Fruit fly (Drosophila melanogaster) whole organism, prepupa: ENCODE data around the gene RabX6.

Experiments
- CG10631 ChIP-seq: fragments of 200-800 bp; sonication (Bioruptor generic); optimal IDR thresholded peaks from 2 replicates; lab custom pipeline; 2016; ENCODE audit warnings: missing biosample characterization, missing genetic modification characterization
- CG11294 ChIP-seq: fragments of 200-800 bp; sonication (Bioruptor generic); IDR thresholded peaks from 2 replicates; pipeline ENCODE4 v1.3.6; 2022; ENCODE audit warnings: missing biosample characterization, missing genetic modification characterization
- CG11762 ChIP-seq: fragments of 200-800 bp; sonication (Bioruptor generic); optimal IDR thresholded peaks from 3 replicates; lab custom pipeline; 2016; ENCODE audit warnings: missing biosample characterization, missing genetic modification characterization; ENCODE audit not compliant: insufficient read depth
- CG11902 ChIP-seq: fragments of 200-800 bp; sonication (Bioruptor generic); optimal IDR thresholded peaks from 3 replicates; lab custom pipeline; 2016; ENCODE audit warnings: missing biosample characterization, missing genetic modification characterization
- CG15336 ChIP-seq: fragments of 200-800 bp; sonication (Bioruptor generic); IDR thresholded peaks from 2 replicates; pipeline ENCODE4 v1.3.6; 2022; ENCODE audit warnings: missing biosample characterization, missing genetic modification characterization
- CG1621 ChIP-seq: fragments of 200-800 bp; sonication (Bioruptor generic); optimal IDR thresholded peaks from 3 replicates; lab custom pipeline; 2018; ENCODE audit warnings: missing biosample characterization, mild to moderate bottlenecking, missing genetic modification characterization
- CG16779 ChIP-seq: fragments of 200-800 bp; sonication (Bioruptor generic); optimal IDR thresholded peaks from 3 replicates; lab custom pipeline; 2017; ENCODE audit warnings: missing biosample characterization, mild to moderate bottlenecking, missing genetic modification characterization
- CG3032 ChIP-seq: fragments of 200-800 bp; optimal IDR thresholded peaks from 2 replicates; lab custom pipeline; 2019; ENCODE audit warnings: missing biosample characterization, mild to moderate bottlenecking, missing genetic modification characterization, moderate library complexity
- CG32006 ChIP-seq: fragments of 200-800 bp; sonication (Bioruptor generic); optimal IDR thresholded peaks from 3 replicates; lab custom pipeline; 2017; ENCODE audit warnings: missing biosample characterization, mild to moderate bottlenecking, missing genetic modification characterization
- CG34406 ChIP-seq: fragments of 200-800 bp; sonication (Bioruptor generic); optimal IDR thresholded peaks from 3 replicates; lab custom pipeline; 2016; ENCODE audit warnings: missing biosample characterization, missing genetic modification characterization
- CG3919 ChIP-seq: fragments of 200-800 bp; sonication (Bioruptor generic); optimal IDR thresholded peaks from 3 replicates; lab custom pipeline; 2016; ENCODE audit warnings: missing biosample characterization, missing genetic modification characterization
- CG4318 ChIP-seq: fragments of 200-800 bp; sonication (Bioruptor generic); optimal IDR thresholded peaks from 3 replicates; lab custom pipeline; 2017; ENCODE audit warnings: missing biosample characterization, mild to moderate bottlenecking, missing genetic modification characterization
- CG6163 ChIP-seq: fragments of 200-800 bp; sonication (Bioruptor generic); IDR thresholded peaks from 3 replicates; pipeline ENCODE4 v1.3.6; 2022; ENCODE audit warnings: missing biosample characterization, missing genetic modification characterization
- CG6276 ChIP-seq: fragments of 200-800 bp; sonication (Bioruptor generic); optimal IDR thresholded peaks from 2 replicates; lab custom pipeline; 2017; ENCODE audit warnings: missing biosample characterization, mild to moderate bottlenecking, missing genetic modification characterization
- CG6808 ChIP-seq: fragments of 200-800 bp; sonication (Bioruptor generic); optimal IDR thresholded peaks from 3 replicates; lab custom pipeline; 2017; ENCODE audit warnings: missing biosample characterization, missing genetic modification characterization, mild to moderate bottlenecking, moderate library complexity, missing genetic modification reagents
- CG7368 ChIP-seq: fragments of 200-800 bp; sonication (Bioruptor generic); optimal IDR thresholded peaks from 3 replicates; lab custom pipeline; 2016; ENCODE audit warnings: missing biosample characterization, missing genetic modification characterization
- CG8119 ChIP-seq: fragments of 200-800 bp; sonication (Bioruptor generic); IDR thresholded peaks from 3 replicates; pipeline ENCODE4 v1.3.6; 2022; ENCODE audit warnings: missing biosample characterization, missing genetic modification characterization
- CG8319 ChIP-seq: fragments of 200-800 bp; sonication (Bioruptor generic); optimal IDR thresholded peaks from 3 replicates; lab custom pipeline; 2016; ENCODE audit warnings: missing biosample characterization, missing genetic modification characterization
- CG8632 ChIP-seq: fragments of 200-800 bp; sonication (Bioruptor generic); optimal IDR thresholded peaks from 3 replicates; lab custom pipeline; 2016; ENCODE audit warnings: missing biosample characterization, missing genetic modification characterization
- Eip75B ChIP-seq: fragments of 200-800 bp; sonication (Bioruptor generic); optimal IDR thresholded peaks from 3 replicates; lab custom pipeline; 2016; ENCODE audit warnings: missing biosample characterization, missing genetic modification characterization
- Eip78C ChIP-seq: fragments of 200-800 bp; sonication (Bioruptor generic); peaks from one replicate; lab custom pipeline; 2016; ENCODE audit warnings: missing biosample characterization, missing genetic modification characterization
- Eip93F ChIP-seq: fragments of 200-800 bp; sonication (Bioruptor generic); optimal IDR thresholded peaks from 2 replicates; lab custom pipeline; 2016; ENCODE audit warnings: missing biosample characterization, mild to moderate bottlenecking, missing genetic modification characterization
- Ets21C ChIP-seq: fragments of 200-800 bp; sonication (Bioruptor generic); optimal IDR thresholded peaks from 3 replicates; lab custom pipeline; 2016; ENCODE audit warnings: missing biosample characterization, missing genetic modification characterization
- Ets96B ChIP-seq: fragments of 200-800 bp; optimal IDR thresholded peaks from 2 replicates; lab custom pipeline; 2019; ENCODE audit warnings: missing biosample characterization, mild to moderate bottlenecking, missing genetic modification characterization, moderate library complexity
- Gug ChIP-seq: fragments of 200-800 bp; sonication (Bioruptor generic); IDR thresholded peaks from 2 replicates; pipeline ENCODE4 v1.3.6; 2022; ENCODE audit warnings: missing biosample characterization, missing genetic modification characterization
- Hr38 ChIP-seq: sonication (Bioruptor generic); optimal IDR thresholded peaks from 2 replicates; lab custom pipeline; 2016; ENCODE audit warnings: missing biosample characterization, missing genetic modification characterization
- Hr39 ChIP-seq: fragments of 200-800 bp; sonication (Bioruptor generic); optimal IDR thresholded peaks from 2 replicates; lab custom pipeline; 2016; ENCODE audit warnings: missing biosample characterization, missing genetic modification characterization
- Hr4 ChIP-seq: fragments of 200-800 bp; sonication (Bioruptor generic); optimal IDR thresholded peaks from 3 replicates; lab custom pipeline; 2016; ENCODE audit warnings: missing biosample characterization, missing genetic modification characterization
- Met ChIP-seq: fragments of 200-800 bp; sonication (Bioruptor generic); optimal IDR thresholded peaks from 3 replicates; lab custom pipeline; 2016; ENCODE audit warnings: missing biosample characterization, missing genetic modification characterization
- OdsH ChIP-seq: fragments of 200-800 bp; sonication (Bioruptor generic); optimal IDR thresholded peaks from 3 replicates; lab custom pipeline; 2016; ENCODE audit warnings: missing biosample characterization, missing genetic modification characterization
- Smox ChIP-seq: fragments of 200-800 bp; sonication (Bioruptor generic); optimal IDR thresholded peaks from 3 replicates; lab custom pipeline; 2016; ENCODE audit warnings: missing biosample characterization, missing genetic modification characterization
- Sox102F ChIP-seq: fragments of 200-800 bp; sonication (Bioruptor generic); optimal IDR thresholded peaks from 2 replicates; lab custom pipeline; 2016; ENCODE audit warnings: missing biosample characterization, mild to moderate bottlenecking, missing genetic modification characterization
- Sox14 ChIP-seq: fragments of 200-800 bp; sonication (Bioruptor generic); optimal IDR thresholded peaks from 3 replicates; lab custom pipeline; 2016; ENCODE audit warnings: missing biosample characterization, missing genetic modification characterization
- Sox15 ChIP-seq: fragments of 200-800 bp; sonication (Bioruptor generic); optimal IDR thresholded peaks from 3 replicates; lab custom pipeline; 2016; ENCODE audit warnings: missing biosample characterization, missing genetic modification characterization
- achi ChIP-seq: fragments of 200-800 bp; sonication (Bioruptor generic); optimal IDR thresholded peaks from 3 replicates; lab custom pipeline; 2016; ENCODE audit warnings: missing biosample characterization, missing genetic modification characterization
- acj6 ChIP-seq: fragments of 200-800 bp; sonication (Bioruptor generic); optimal IDR thresholded peaks from 3 replicates; lab custom pipeline; 2016; ENCODE audit warnings: missing biosample characterization, missing genetic modification characterization
- cyc ChIP-seq: fragments of 200-800 bp; sonication (Bioruptor generic); optimal IDR thresholded peaks from 3 replicates; lab custom pipeline; 2016; ENCODE audit warnings: missing biosample characterization, missing genetic modification characterization
- eg ChIP-seq: fragments of 200-800 bp; sonication (Bioruptor generic); IDR thresholded peaks from 3 replicates; pipeline ENCODE4 v1.3.6; 2022; ENCODE audit warnings: missing biosample characterization, missing genetic modification characterization
- fd59A ChIP-seq: fragments of 200-800 bp; sonication (Bioruptor generic); optimal IDR thresholded peaks from 2 replicates; lab custom pipeline; 2017; ENCODE audit warnings: missing biosample characterization, mild to moderate bottlenecking, missing genetic modification characterization, missing genetic modification reagents
- fd85E ChIP-seq: fragments of 200-800 bp; sonication (Bioruptor generic); optimal IDR thresholded peaks from 3 replicates; lab custom pipeline; 2016; ENCODE audit warnings: missing biosample characterization, missing genetic modification characterization
- fkh ChIP-seq: fragments of 200-800 bp; sonication (Bioruptor generic); optimal IDR thresholded peaks from 3 replicates; lab custom pipeline; 2017; ENCODE audit warnings: missing biosample characterization, mild to moderate bottlenecking, missing genetic modification characterization, moderate library complexity
- lz ChIP-seq: fragments of 200-800 bp; sonication (Bioruptor generic); optimal IDR thresholded peaks from 3 replicates; lab custom pipeline; 2016; ENCODE audit warnings: missing biosample characterization, missing genetic modification characterization
- pdm3 ChIP-seq: fragments of 200-800 bp; sonication (Bioruptor generic); optimal IDR thresholded peaks from 3 replicates; lab custom pipeline; 2016; ENCODE audit warnings: missing biosample characterization, missing genetic modification characterization
- spab ChIP-seq: fragments of 200-800 bp; sonication (Bioruptor generic); optimal IDR thresholded peaks from 2 replicates; lab custom pipeline; 2017; ENCODE audit warnings: missing biosample characterization, mild to moderate bottlenecking, missing genetic modification characterization, missing genetic modification reagents
- ss ChIP-seq, 2 experiments: fragments of 200-800 bp; sonication (Bioruptor generic); optimal IDR thresholded peaks; 2 replicates in 1 of 2; 3 replicates in 1 of 2; lab custom pipeline; 2017 to 2018; ENCODE audit warnings: mild to moderate bottlenecking in 2 of 2, missing biosample characterization in 2 of 2, missing genetic modification characterization in 2 of 2, moderate library complexity in 1 of 2
- vri ChIP-seq: fragments of 200-800 bp; sonication (Bioruptor generic); optimal IDR thresholded peaks from 3 replicates; lab custom pipeline; 2016; ENCODE audit warnings: missing biosample characterization, mild to moderate bottlenecking, missing genetic modification characterization

The RabX6 gene

dm6 chr3L:699368-700150 lies 9.2 kb downstream of the RabX6 start (continued):
- TF ChIP-seq spab (GFP tag; lab: Kevin White, UChicago) (peak; percentile 68), CG7368 (GFP tag; lab: Kevin White, UChicago) (no peak), fd85E (GFP tag; lab: Kevin White, UChicago) (no peak), CG11902 (GFP tag; lab: Kevin White, UChicago) (no peak), Eip75B (GFP tag; lab: Kevin White, UChicago) (peak; percentile 66), fd59A (GFP tag; lab: Kevin White, UChicago) (peak; percentile 41), CG16779 (tag; lab: Kevin White, UChicago) (no peak), Sox15 (GFP tag; lab: Kevin White, UChicago) (no peak), CG11762 (GFP tag; lab: Kevin White, UChicago) (no peak), Smox (GFP tag; lab: Kevin White, UChicago) (peak; percentile 47), CG4318 (GFP tag; lab: Kevin White, UChicago) (peak; percentile 47), lz (GFP tag; lab: Kevin White, UChicago) (peak; percentile 49), CG6276 (peak; percentile 10), Met (GFP tag; lab: Kevin White, UChicago) (peak; percentile 54), Hr4 (GFP tag; lab: Kevin White, UChicago) (peak; percentile 43), pdm3 (GFP tag; lab: Kevin White, UChicago) (peak; percentile 74), CG6808 (GFP tag; lab: Kevin White, UChicago) (peak; percentile 44), eg (GFP tag; lab: Robert Waterston, UW) (0 out of 3 replicates have a peak, but pooled peaks have one; percentile 6), CG11294 (no peak), CG10631 (peak; percentile 25), Gug (GFP tag; lab: Robert Waterston, UW) (no peak)

- TF ChIP-seq ss (GFP tag; optimal IDR thresholded peaks at IDR 0.05; lab: Kevin White, UChicago) (no peak), vri (GFP tag; lab: Kevin White, UChicago) (peak; percentile 10), CG8119 (GFP tag; lab: Robert Waterston, UW) (peak; percentile 58; the same call in 2 of the 3 replicates), CG7368 (GFP tag; lab: Kevin White, UChicago) (no peak), fkh (GFP tag; lab: Kevin White, UChicago) (no peak), CG1621 (no peak), CG11762 (GFP tag; lab: Kevin White, UChicago) (no peak), Eip78C (GFP tag; lab: Kevin White, UChicago) (peak; percentile 52), CG11902 (GFP tag; lab: Kevin White, UChicago) (no peak), cyc (GFP tag; lab: Kevin White, UChicago) (no peak), Smox (GFP tag; lab: Kevin White, UChicago) (peak; percentile 1), CG8632 (GFP tag; lab: Kevin White, UChicago) (no peak), Met (GFP tag; lab: Kevin White, UChicago) (peak; percentile 44), Ets21C (GFP tag; lab: Kevin White, UChicago) (no peak), Hr39 (GFP tag; lab: Kevin White, UChicago) (no peak), CG3032 (peak; percentile 20), Gug (GFP tag; lab: Robert Waterston, UW) (no peak), CG3919 (peak; percentile 13), Sox102F (GFP tag; lab: Kevin White, UChicago) (peak; percentile 43), acj6 (GFP tag; lab: Kevin White, UChicago) (no peak), CG6163 (peak; percentile 73), Hr38 (GFP tag; lab: Kevin White, UChicago) (no peak), CG8319 (GFP tag; lab: Kevin White, UChicago) (no peak), achi (GFP tag; lab: Kevin White, UChicago) (peak; percentile 27), OdsH (GFP tag; lab: Kevin White, UChicago) (peak; percentile 40), Sox15 (GFP tag; lab: Kevin White, UChicago) (no peak), CG32006 (peak; percentile 39), Ets96B (tag; lab: Kevin White, UChicago) (peak; percentile 16), CG15336 (peak; percentile 74), Sox14 (GFP tag; lab: Kevin White, UChicago) (no peak), Eip93F (GFP tag; lab: Kevin White, UChicago) (no peak), pdm3 (GFP tag; lab: Kevin White, UChicago) (peak; percentile 34), CG10631 (no peak), CG34406 (peak; percentile 8), CG4318 (GFP tag; lab: Kevin White, UChicago) (no peak), Hr4 (GFP tag; lab: Kevin White, UChicago) (peak; percentile 29)
Measured at dm6 chr3L:700160-700917, 10.0 kb downstream of the RabX6 start.
